Worm (Caenorhabditis elegans): Measurements from ENCODE around the gene F52B11.5.

ce11 chrIV:14113621-14114020 lies 10.6 kb upstream of the F52B11.5 start:
- TF ChIP-seq nhr-25 (tag; optimal IDR thresholded peaks at IDR 0.05) (no peak), nhr-28 (tag; optimal IDR thresholded peaks at IDR 0.05) (no peak), eor-1 (tag; optimal IDR thresholded peaks at IDR 0.05) (no peak), ztf-11 (tag; optimal IDR thresholded peaks at IDR 0.05) (no peak)
